Fruit fly (Drosophila melanogaster) whole organism, embryonic: ENCODE results near the gene Cad89D.

ENCODE experiments used
- Abd-B ChIP-seq: fragments of 200-800 bp; sonication (Bioruptor generic); optimal IDR thresholded peaks from 2 replicates; lab custom pipeline; 2018; ENCODE audit warnings: missing biosample characterization, mild to moderate bottlenecking, missing genetic modification characterization, moderate library complexity
- Aef1 ChIP-seq: fragments of 200-800 bp; sonication (Bioruptor generic); IDR thresholded peaks from 3 replicates; pipeline ENCODE4 v1.3.6; 2022; ENCODE audit warnings: missing biosample characterization, missing genetic modification characterization
- CG10565 ChIP-seq: fragments of 200-800 bp; sonication (Bioruptor generic); optimal IDR thresholded peaks from 3 replicates; lab custom pipeline; 2016; ENCODE audit warnings: missing biosample characterization, mild to moderate bottlenecking, missing genetic modification characterization
- CG11560 ChIP-seq: fragments of 200-800 bp; sonication (Bioruptor generic); IDR thresholded peaks from 3 replicates; pipeline ENCODE4 v1.3.6; 2022; ENCODE audit warnings: missing biosample characterization, missing genetic modification characterization
- CG11723 ChIP-seq: fragments of 200-800 bp; sonication (Bioruptor generic); optimal IDR thresholded peaks from 2 replicates; lab custom pipeline; 2017; ENCODE audit warnings: missing biosample characterization, mild to moderate bottlenecking, missing genetic modification characterization
- CG13775 ChIP-seq: fragments of 200-800 bp; sonication (Bioruptor generic); optimal IDR thresholded peaks from 3 replicates; lab custom pipeline; 2017; ENCODE audit warnings: missing biosample characterization, mild to moderate bottlenecking, missing genetic modification characterization
- CG14441 ChIP-seq: fragments of 200-800 bp; sonication (Bioruptor generic); IDR thresholded peaks from 2 replicates; pipeline ENCODE4 v1.3.6; 2022; ENCODE audit warnings: missing biosample characterization, missing genetic modification characterization
- CG17359 ChIP-seq: fragments of 200-800 bp; sonication (Bioruptor generic); optimal IDR thresholded peaks from 3 replicates; lab custom pipeline; 2018; ENCODE audit warnings: missing biosample characterization, mild to moderate bottlenecking, missing genetic modification characterization, moderate library complexity
- CG2129 ChIP-seq: fragments of 200-800 bp; sonication (Bioruptor generic); IDR thresholded peaks from 2 replicates; pipeline ENCODE4 v1.3.6; 2022; ENCODE audit warnings: missing biosample characterization, missing genetic modification characterization; ENCODE audit not compliant: partially characterized antibody
- CG2678 ChIP-seq: fragments of 200-800 bp; sonication (Bioruptor generic); optimal IDR thresholded peaks from 3 replicates; lab custom pipeline; 2019; ENCODE audit warnings: missing biosample characterization, mild to moderate bottlenecking, missing genetic modification characterization, moderate library complexity
- CG30431 ChIP-seq: fragments of 200-800 bp; sonication (Bioruptor generic); optimal IDR thresholded peaks from 2 replicates; lab custom pipeline; 2017; ENCODE audit warnings: missing biosample characterization, missing genetic modification characterization
- CG31365 ChIP-seq: fragments of 200-800 bp; sonication (Bioruptor generic); optimal IDR thresholded peaks from 2 replicates; lab custom pipeline; 2018; ENCODE audit warnings: missing biosample characterization, mild to moderate bottlenecking, missing genetic modification characterization
- CG33213 ChIP-seq: fragments of 200-800 bp; sonication (Bioruptor generic); optimal IDR thresholded peaks from 3 replicates; lab custom pipeline; 2016; ENCODE audit warnings: missing biosample characterization, missing genetic modification characterization
- CG3847 ChIP-seq: fragments of 200-800 bp; sonication (Bioruptor generic); IDR thresholded peaks from 2 replicates; pipeline ENCODE4 v1.3.6; 2022; ENCODE audit warnings: missing biosample characterization, missing genetic modification characterization
- CG4360 ChIP-seq: fragments of 200-800 bp; sonication (Bioruptor generic); IDR thresholded peaks from 2 replicates; pipeline ENCODE4 v1.3.6; 2022; ENCODE audit warnings: missing biosample characterization, missing genetic modification characterization
- CG4820 ChIP-seq: fragments of 200-800 bp; sonication (Bioruptor generic); optimal IDR thresholded peaks from 3 replicates; lab custom pipeline; 2016; ENCODE audit warnings: missing biosample characterization, missing genetic modification characterization
- CG5245 ChIP-seq: fragments of 200-800 bp; sonication (Bioruptor generic); optimal IDR thresholded peaks from 3 replicates; lab custom pipeline; 2016; ENCODE audit warnings: missing biosample characterization, missing genetic modification characterization
- CG7271 ChIP-seq: fragments of 200-800 bp; sonication (Bioruptor generic); optimal IDR thresholded peaks from 2 replicates; lab custom pipeline; 2018; ENCODE audit warnings: missing biosample characterization, mild to moderate bottlenecking, missing genetic modification characterization, moderate library complexity
- CG9609 ChIP-seq: fragments of 200-800 bp; sonication (Bioruptor generic); optimal IDR thresholded peaks from 3 replicates; lab custom pipeline; 2016; ENCODE audit warnings: missing biosample characterization, missing genetic modification characterization
- CG9727 ChIP-seq: fragments of 200-800 bp; sonication (Bioruptor generic); optimal IDR thresholded peaks from 3 replicates; lab custom pipeline; 2017; ENCODE audit warnings: missing biosample characterization, mild to moderate bottlenecking, missing genetic modification characterization
- CG9932 ChIP-seq: fragments of 200-800 bp; sonication (Bioruptor generic); IDR thresholded peaks from 2 replicates; pipeline ENCODE4 v1.3.6; 2022; ENCODE audit warnings: missing biosample characterization, missing genetic modification characterization
- Deaf1 ChIP-seq: fragments of 200-800 bp; optimal IDR thresholded peaks from 3 replicates; lab custom pipeline; 2019; ENCODE audit warnings: missing biosample characterization, mild to moderate bottlenecking, missing genetic modification characterization, moderate library complexity
- Dip3 ChIP-seq: fragments of 200-800 bp; sonication (Bioruptor generic); optimal IDR thresholded peaks from 3 replicates; lab custom pipeline; 2016; ENCODE audit warnings: missing biosample characterization, missing genetic modification characterization
- Doc2 ChIP-seq: fragments of 200-800 bp; sonication (Bioruptor generic); IDR thresholded peaks from 2 replicates; pipeline ENCODE4 v1.3.6; 2022; ENCODE audit warnings: missing biosample characterization, missing genetic modification characterization
- E2f2 ChIP-seq: fragments of 200-800 bp; sonication (Bioruptor generic); IDR thresholded peaks from 2 replicates; pipeline ENCODE4 v1.3.6; 2022; ENCODE audit warnings: missing biosample characterization, missing genetic modification characterization
- GATAe ChIP-seq: fragments of 200-800 bp; sonication (Bioruptor generic); conservative IDR thresholded peaks from 2 replicates; pipeline ENCODE4 v1.3.6; 2022; ENCODE audit warnings: missing biosample characterization, missing genetic modification characterization
- H15 ChIP-seq: fragments of 200-800 bp; sonication (Bioruptor generic); IDR thresholded peaks from 3 replicates; pipeline ENCODE4 v1.3.6; 2022; ENCODE audit warnings: missing biosample characterization, missing genetic modification characterization
- Hmr ChIP-seq: fragments of 200-800 bp; sonication (Bioruptor generic); optimal IDR thresholded peaks from 3 replicates; lab custom pipeline; 2017; ENCODE audit warnings: mild to moderate bottlenecking, missing biosample characterization, missing genetic modification reagents, missing genetic modification characterization
- Hmx ChIP-seq: fragments of 200-800 bp; sonication (Bioruptor generic); optimal IDR thresholded peaks from 2 replicates; lab custom pipeline; 2016; ENCODE audit warnings: missing biosample characterization, missing genetic modification characterization
- Jarid2 ChIP-seq: fragments of 200-800 bp; sonication (Bioruptor generic); optimal IDR thresholded peaks from 3 replicates; lab custom pipeline; 2017; ENCODE audit warnings: mild to moderate bottlenecking, missing biosample characterization, missing genetic modification reagents, missing genetic modification characterization
- MBD-R2 ChIP-seq: fragments of 200-800 bp; sonication (Bioruptor generic); IDR thresholded peaks from 2 replicates; pipeline ENCODE4 v1.3.6; 2022; ENCODE audit warnings: missing biosample characterization, missing genetic modification characterization
- Mes4 ChIP-seq: fragments of 200-800 bp; sonication (Bioruptor generic); optimal IDR thresholded peaks from 2 replicates; lab custom pipeline; 2016; ENCODE audit warnings: missing biosample characterization, missing genetic modification characterization
- PHDP ChIP-seq: fragments of 200-800 bp; sonication (Bioruptor generic); optimal IDR thresholded peaks from 3 replicates; lab custom pipeline; 2018; ENCODE audit warnings: missing biosample characterization, mild to moderate bottlenecking, missing genetic modification characterization, moderate library complexity
- Poxn ChIP-seq: fragments of 200-800 bp; sonication (Bioruptor generic); IDR thresholded peaks from 2 replicates; pipeline ENCODE4 v1.3.6; 2022; ENCODE audit warnings: missing biosample characterization, missing genetic modification characterization
- Sry-δ ChIP-seq: fragments of 200-800 bp; sonication (Bioruptor generic); optimal IDR thresholded peaks from 2 replicates; lab custom pipeline; 2016; ENCODE audit warnings: missing biosample characterization, missing genetic modification characterization
- Stat92E ChIP-seq, 3 experiments: fragments of >200 bp in 2 of 3; fragments of 200-800 bp in 1 of 3; sonication (Bioruptor generic) in 1 of 3; optimal IDR thresholded peaks; 2 replicates each; lab custom pipeline; 2017 to 2019; ENCODE audit warnings: missing biosample characterization in 3 of 3, missing genetic modification characterization in 3 of 3, mild to moderate bottlenecking in 1 of 3, moderate library complexity in 1 of 3
- al ChIP-seq: fragments of 200-800 bp; sonication (Bioruptor generic); IDR thresholded peaks from 2 replicates; pipeline ENCODE4 v1.3.6; 2022; ENCODE audit warnings: missing biosample characterization, missing genetic modification characterization
- ara ChIP-seq: fragments of 200-800 bp; sonication (Bioruptor generic); IDR thresholded peaks from 2 replicates; pipeline ENCODE4 v1.3.6; 2022; ENCODE audit warnings: missing biosample characterization, missing genetic modification characterization
- br ChIP-seq: fragments of >200 bp; optimal IDR thresholded peaks from 2 replicates; lab custom pipeline; 2017
- danr ChIP-seq: fragments of 200-800 bp; sonication (Bioruptor generic); IDR thresholded peaks from 2 replicates; pipeline ENCODE4 v1.3.6; 2022; ENCODE audit warnings: missing biosample characterization, missing genetic modification characterization
- dmrt99B ChIP-seq: fragments of 200-800 bp; sonication (Bioruptor generic); optimal IDR thresholded peaks from 2 replicates; lab custom pipeline; 2018; ENCODE audit warnings: missing biosample characterization, mild to moderate bottlenecking, missing genetic modification characterization, moderate library complexity
- ems ChIP-seq: fragments of 200-800 bp; sonication (Bioruptor generic); optimal IDR thresholded peaks from 3 replicates; lab custom pipeline; 2016; ENCODE audit warnings: missing biosample characterization, missing genetic modification characterization
- gfzf ChIP-seq: fragments of 200-800 bp; sonication (Bioruptor generic); optimal IDR thresholded peaks from 2 replicates; lab custom pipeline; 2016; ENCODE audit warnings: missing biosample characterization, mild to moderate bottlenecking, missing genetic modification characterization, moderate library complexity
- hkb ChIP-seq, 2 experiments: fragments of 200-800 bp in 1 of 2; fragments of >200 bp in 1 of 2; sonication (Bioruptor generic) in 1 of 2; IDR thresholded peaks in 1 of 2; optimal IDR thresholded peaks in 1 of 2; 2 replicates each; pipeline versions ENCODE4 v1.3.6 to Lab custom; 2017 to 2022; ENCODE audit warnings: missing biosample characterization in 1 of 2, missing genetic modification characterization in 1 of 2
- nerfin-2 ChIP-seq: fragments of 200-800 bp; sonication (Bioruptor generic); IDR thresholded peaks from 2 replicates; pipeline ENCODE4 v1.3.6; 2022; ENCODE audit warnings: missing biosample characterization, missing genetic modification characterization; ENCODE audit not compliant: partially characterized antibody
- onecut ChIP-seq: fragments of 200-800 bp; sonication (Bioruptor generic); IDR thresholded peaks from 2 replicates; pipeline ENCODE4 v1.3.6; 2022; ENCODE audit warnings: missing biosample characterization, missing genetic modification characterization
- pzg ChIP-seq: fragments of 200-800 bp; sonication (Bioruptor generic); optimal IDR thresholded peaks from 3 replicates; lab custom pipeline; 2018; ENCODE audit warnings: missing biosample characterization, mild to moderate bottlenecking, missing genetic modification characterization, moderate library complexity
- scrt ChIP-seq: fragments of 200-800 bp; sonication (Bioruptor generic); optimal IDR thresholded peaks from 2 replicates; lab custom pipeline; 2018; ENCODE audit warnings: missing biosample characterization, mild to moderate bottlenecking, missing genetic modification characterization, moderate library complexity
- sqz ChIP-seq: fragments of 200-800 bp; sonication (Bioruptor generic); optimal IDR thresholded peaks from 3 replicates; lab custom pipeline; 2018; ENCODE audit warnings: missing biosample characterization, mild to moderate bottlenecking, missing genetic modification characterization

Gene Cad89D

DNA sequence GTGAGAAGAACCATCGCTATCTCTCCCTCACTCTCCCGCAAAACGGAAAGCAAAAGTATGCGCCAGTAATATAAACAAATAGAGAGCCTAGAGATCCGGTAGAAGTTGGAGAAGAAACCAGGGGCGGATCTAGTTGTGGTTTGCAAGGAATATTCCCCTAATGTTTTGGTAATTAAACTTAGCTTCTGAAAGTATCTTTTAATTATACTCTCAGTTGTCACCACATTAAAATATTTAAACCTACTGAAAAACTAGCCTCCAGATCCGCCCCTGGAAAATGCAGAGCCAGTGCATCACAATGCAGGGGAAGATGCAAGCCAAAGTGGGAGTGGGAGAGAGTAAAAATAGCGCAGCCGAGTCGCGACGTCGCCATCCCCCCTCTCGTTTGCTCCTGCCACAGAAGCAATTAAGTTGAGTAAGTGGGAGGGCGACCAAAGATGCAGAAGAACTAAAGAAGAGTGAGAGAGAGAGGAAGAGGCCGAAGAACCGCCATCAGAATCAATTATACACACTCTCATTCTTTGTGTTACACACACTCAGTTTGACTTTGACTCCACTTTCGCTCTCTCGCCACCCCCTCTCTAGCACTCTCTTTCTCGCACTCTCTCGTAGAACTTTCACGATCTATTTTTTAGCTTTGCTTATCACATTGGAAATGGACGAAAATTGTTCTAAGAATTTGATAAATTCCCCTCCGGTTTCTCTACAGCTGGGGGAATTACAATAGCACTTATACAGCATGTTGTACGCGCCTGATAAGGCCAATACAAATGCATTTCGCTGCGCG, 45.8 kb downstream of the Cad89D start (continued):
- TF ChIP-seq CG10565 (GFP tag; lab: Kevin White, UChicago) (peak; percentile 74), hkb (optimal IDR thresholded peaks at IDR 0.05; lab: Kevin White, UChicago) (no peak), hkb (GFP tag; IDR thresholded peaks at IDR 0.05; lab: Robert Waterston, UW) (peak; percentile 93), danr (GFP tag; lab: Robert Waterston, UW) (0 out of 2 replicates have a peak, but pooled peaks have one; percentile 65), CG9932 (peak; percentile 78), Deaf1 (tag; lab: Kevin White, UChicago) (peak; percentile 57), CG9727 (GFP tag; lab: Kevin White, UChicago) (peak; percentile 92), CG13775 (peak; percentile 72), CG9609 (GFP tag; lab: Kevin White, UChicago) (peak; percentile 93), al (GFP tag; lab: Robert Waterston, UW) (peak; percentile 75), CG30431 (peak; percentile 94), CG17359 (tag; lab: Kevin White, UChicago) (peak; percentile 97), H15 (GFP tag; lab: Robert Waterston, UW) (peak; percentile 96), MBD-R2 (GFP tag; lab: Robert Waterston, UW) (peak; percentile 52), CG31365 (tag; lab: Kevin White, UChicago) (peak; percentile 75), dmrt99B (tag; lab: Kevin White, UChicago) (peak; percentile 96), Poxn (GFP tag; lab: Robert Waterston, UW) (peak; percentile 49; the same call in 1 of the 2 replicates), onecut (GFP tag; lab: Robert Waterston, UW) (peak; percentile 88), CG3847 (GFP tag; lab: Robert Waterston, UW) (peak; percentile 79), CG2129 (GFP tag; lab: Robert Waterston, UW) (no peak), nerfin-2 (GFP tag; lab: Robert Waterston, UW) (no peak), Sry-δ (GFP tag; lab: Kevin White, UChicago) (peak; percentile 71), Abd-B (GFP tag; lab: Kevin White, UChicago) (peak; percentile 96), Aef1 (GFP tag; lab: Robert Waterston, UW) (peak; percentile 90), CG7271 (peak; percentile 59), Mes4 (GFP tag; lab: Kevin White, UChicago) (peak; percentile 78), Jarid2 (GFP tag; lab: Kevin White, UChicago) (peak; percentile 70), Hmx (peak; percentile 34), CG4360 (peak; percentile 81), pzg (GFP tag; lab: Kevin White, UChicago) (no peak), scrt (GFP tag; lab: Kevin White, UChicago) (peak; percentile 63), ems (peak; percentile 93), CG5245 (GFP tag; lab: Kevin White, UChicago) (peak; percentile 96), CG14441 (peak; percentile 91), CG2678 (tag; lab: Kevin White, UChicago) (peak; percentile 96), CG11560 (tag; lab: Robert Waterston, UW) (peak; percentile 81), sqz (peak; percentile 91), gfzf (GFP tag; lab: Kevin White, UChicago) (peak; percentile 24), PHDP (peak; percentile 90), E2f2 (GFP tag; lab: Robert Waterston, UW) (peak; percentile 52; the same call in 1 of the 2 replicates), GATAe (GFP tag; lab: Robert Waterston, UW) (peak; percentile 46), Stat92E (GFP tag; optimal IDR thresholded peaks at IDR 0.05; lab: Kevin White, UChicago) (peak in 1 of 3 experiments; percentile 70), Hmr (peak; percentile 19), CG4820 (GFP tag; lab: Kevin White, UChicago) (peak; percentile 95), ara (GFP tag; lab: Robert Waterston, UW) (peak; percentile 99), Dip3 (peak; percentile 78), Doc2 (peak; percentile 80), CG33213 (GFP tag; lab: Kevin White, UChicago) (peak; percentile 92), br (lab: Kevin White, UChicago) (no peak), CG11723 (GFP tag; lab: Kevin White, UChicago) (peak; percentile 86)
